Worm (Caenorhabditis elegans) whole organism, L4/young adult: ENCODE data around the gene ztf-27.

Experiments
- dao-5 ChIP-seq: sonication (generic microtip); optimal IDR thresholded peaks from 2 replicates; lab custom pipeline; 2016; ENCODE audit warnings: missing genotype, missing genetic modification characterization, moderate library complexity, missing compliant biosample characterization
- him-1 ChIP-seq: sonication (generic microtip); optimal IDR thresholded peaks from 2 replicates; lab custom pipeline; 2016; ENCODE audit warnings: missing genotype, missing genetic modification reagents, missing genetic modification characterization, missing compliant biosample characterization

ce11 chrII:10345012-10345411 lies 40.1 kb upstream of the ztf-27 start, which contains the start of gene pro-2:
- TF ChIP-seq dao-5 (tag; lab: Kevin White, UChicago) (no peak), him-1 (no peak)
